Fruit fly (Drosophila melanogaster) whole organism, pupa: ENCODE data around the gene CG7728.

Experiments
- CG14655 ChIP-seq: fragments of 200-800 bp; sonication (Bioruptor generic); optimal IDR thresholded peaks from 3 replicates; lab custom pipeline; 2017; ENCODE audit warnings: mild to moderate bottlenecking, missing biosample characterization, missing genetic modification reagents, missing genetic modification characterization
- D1 ChIP-seq: fragments of 200-800 bp; sonication (Bioruptor generic); optimal IDR thresholded peaks from 2 replicates; lab custom pipeline; 2018; ENCODE audit warnings: missing biosample characterization, mild to moderate bottlenecking, missing genetic modification characterization, moderate library complexity
- EcR ChIP-seq: fragments of 200-800 bp; sonication (Bioruptor generic); optimal IDR thresholded peaks from 3 replicates; lab custom pipeline; 2019; ENCODE audit warnings: missing biosample characterization, missing genetic modification characterization, mild to moderate bottlenecking, moderate library complexity, missing genetic modification reagents
- Snoo ChIP-seq: fragments of 200-800 bp; sonication (Bioruptor generic); optimal IDR thresholded peaks from 3 replicates; lab custom pipeline; 2017; ENCODE audit warnings: missing biosample characterization, mild to moderate bottlenecking, missing genetic modification characterization, inconsistent platforms

DNA sequence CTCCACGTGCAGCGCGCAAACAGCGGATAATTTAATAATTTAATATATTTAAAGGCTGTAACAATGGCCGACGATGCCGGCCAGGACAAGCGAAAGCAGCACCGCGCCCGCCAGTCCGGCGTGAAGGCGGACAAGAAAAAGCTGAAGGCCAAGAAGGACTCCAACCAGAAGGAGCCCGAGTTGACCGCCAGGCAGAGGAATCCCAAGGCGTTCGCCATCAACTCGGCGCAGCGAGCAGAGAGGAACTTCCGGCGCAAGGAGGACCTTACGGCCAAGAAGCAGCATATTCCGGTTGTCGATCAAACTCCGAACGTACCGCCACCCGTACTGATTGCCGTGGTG is 211 bp downstream of the CG7728 start:
- TF ChIP-seq D1 (tag; lab: Kevin White, UChicago) = no peak
- TF ChIP-seq CG14655 = no peak
- no peak for TF ChIP-seq Snoo (tag; lab: Kevin White, UChicago)
- no peak for TF ChIP-seq EcR
